Fruit fly (Drosophila melanogaster) whole organism, embryonic: ENCODE measurements around the gene GNBP3.

Source experiments
- ATbp ChIP-seq: fragments of 200-800 bp; sonication (Bioruptor generic); optimal IDR thresholded peaks from 2 replicates; lab custom pipeline; 2017; ENCODE audit warnings: missing biosample characterization, mild to moderate bottlenecking, missing genetic modification characterization, missing genetic modification reagents
- Awh ChIP-seq: fragments of 200-800 bp; sonication (Bioruptor generic); IDR thresholded peaks from 2 replicates; pipeline ENCODE4, ENCODE4 v1.3.6; 2022; ENCODE audit warnings: missing biosample characterization, missing genetic modification characterization
- CG1024 ChIP-seq: fragments of 200-800 bp; sonication (Bioruptor generic); IDR thresholded peaks from 2 replicates; pipeline ENCODE4 v1.3.6; 2022; ENCODE audit warnings: missing biosample characterization, missing genetic modification characterization
- CG10321 ChIP-seq: fragments of 200-800 bp; sonication (Bioruptor generic); IDR thresholded peaks from 2 replicates; pipeline ENCODE4 v1.3.6; 2022; ENCODE audit warnings: missing biosample characterization, missing genetic modification characterization
- CG12155 ChIP-seq: fragments of 200-800 bp; sonication (Bioruptor generic); optimal IDR thresholded peaks from 3 replicates; lab custom pipeline; 2016; ENCODE audit warnings: missing biosample characterization, missing genetic modification characterization
- CG12219 ChIP-seq: fragments of 200-800 bp; sonication (Bioruptor generic); optimal IDR thresholded peaks from 3 replicates; lab custom pipeline; 2018; ENCODE audit warnings: missing biosample characterization, mild to moderate bottlenecking, missing genetic modification characterization
- CG12236 ChIP-seq: fragments of 200-800 bp; sonication (Bioruptor generic); optimal IDR thresholded peaks from 2 replicates; lab custom pipeline; 2016; ENCODE audit warnings: missing biosample characterization, missing genetic modification characterization
- CG12659 ChIP-seq: fragments of 200-800 bp; sonication (Bioruptor generic); optimal IDR thresholded peaks from 3 replicates; lab custom pipeline; 2017; ENCODE audit warnings: mild to moderate bottlenecking, missing biosample characterization, missing genetic modification reagents, missing genetic modification characterization
- CG12942 ChIP-seq: fragments of 200-800 bp; sonication (Bioruptor generic); optimal IDR thresholded peaks from 3 replicates; lab custom pipeline; 2016; ENCODE audit warnings: missing biosample characterization, missing genetic modification characterization
- CG14050 ChIP-seq: fragments of 200-800 bp; sonication (Bioruptor generic); IDR thresholded peaks from 3 replicates; pipeline ENCODE4 v1.3.6; 2022; ENCODE audit warnings: missing biosample characterization, missing genetic modification characterization
- CG15073 ChIP-seq: fragments of 200-800 bp; sonication (Bioruptor generic); optimal IDR thresholded peaks from 2 replicates; lab custom pipeline; 2016; ENCODE audit warnings: missing biosample characterization, missing genetic modification characterization
- CG15696 ChIP-seq: fragments of 200-800 bp; sonication (Bioruptor generic); optimal IDR thresholded peaks from 2 replicates; lab custom pipeline; 2019; ENCODE audit warnings: missing biosample characterization, mild to moderate bottlenecking, missing genetic modification characterization, moderate library complexity
- CG1603 ChIP-seq: fragments of 200-800 bp; sonication (Bioruptor generic); optimal IDR thresholded peaks from 2 replicates; lab custom pipeline; 2019; ENCODE audit warnings: missing biosample characterization, mild to moderate bottlenecking, missing genetic modification characterization, moderate library complexity
- CG17802 ChIP-seq: fragments of 200-800 bp; sonication (Bioruptor generic); optimal IDR thresholded peaks from 2 replicates; lab custom pipeline; 2018; ENCODE audit warnings: missing biosample characterization, mild to moderate bottlenecking, missing genetic modification characterization, moderate library complexity
- CG17912 ChIP-seq: fragments of 200-800 bp; sonication (Bioruptor generic); optimal IDR thresholded peaks from 2 replicates; lab custom pipeline; 2018; ENCODE audit warnings: missing biosample characterization, mild to moderate bottlenecking, missing genetic modification characterization
- CG32772 ChIP-seq: fragments of 200-800 bp; sonication (Bioruptor generic); IDR thresholded peaks from 2 replicates; pipeline ENCODE4 v1.3.6; 2022; ENCODE audit warnings: missing biosample characterization, missing genetic modification characterization
- CG33557 ChIP-seq: fragments of 200-800 bp; sonication (Bioruptor generic); optimal IDR thresholded peaks from 2 replicates; lab custom pipeline; 2019; ENCODE audit warnings: missing biosample characterization, mild to moderate bottlenecking, missing genetic modification characterization, moderate library complexity
- CG3995 ChIP-seq: fragments of 200-800 bp; sonication (Bioruptor generic); optimal IDR thresholded peaks from 3 replicates; lab custom pipeline; 2016; ENCODE audit warnings: missing biosample characterization, missing genetic modification characterization
- CG4282 ChIP-seq: fragments of 200-800 bp; sonication (Bioruptor generic); optimal IDR thresholded peaks from 2 replicates; lab custom pipeline; 2016; ENCODE audit warnings: missing biosample characterization, missing genetic modification characterization
- CG6654 ChIP-seq: fragments of 200-800 bp; sonication (Bioruptor generic); optimal IDR thresholded peaks from 2 replicates; lab custom pipeline; 2017; ENCODE audit warnings: missing biosample characterization, mild to moderate bottlenecking, missing genetic modification characterization
- CG6791 ChIP-seq: fragments of 200-800 bp; sonication (Bioruptor generic); IDR thresholded peaks from 3 replicates; pipeline ENCODE4 v1.3.6; 2022; ENCODE audit warnings: missing biosample characterization, missing genetic modification characterization; ENCODE audit not compliant: partially characterized antibody
- CG7928 ChIP-seq: fragments of 200-800 bp; sonication (Bioruptor generic); optimal IDR thresholded peaks from 2 replicates; lab custom pipeline; 2017; ENCODE audit warnings: missing biosample characterization, mild to moderate bottlenecking, missing genetic modification characterization
- CG8089 ChIP-seq: fragments of 200-800 bp; sonication (Bioruptor generic); optimal IDR thresholded peaks from 3 replicates; lab custom pipeline; 2016; ENCODE audit warnings: missing biosample characterization, missing genetic modification characterization
- CG8388 ChIP-seq: fragments of 200-800 bp; sonication (Bioruptor generic); optimal IDR thresholded peaks from 2 replicates; lab custom pipeline; 2019; ENCODE audit warnings: missing biosample characterization, mild to moderate bottlenecking, missing genetic modification characterization, moderate library complexity
- CHES-1-like ChIP-seq: fragments of 200-800 bp; sonication (Bioruptor generic); optimal IDR thresholded peaks from 2 replicates; lab custom pipeline; 2016; ENCODE audit warnings: missing biosample characterization, missing genetic modification characterization
- Deaf1 ChIP-seq: fragments of 200-800 bp; optimal IDR thresholded peaks from 3 replicates; lab custom pipeline; 2019; ENCODE audit warnings: missing biosample characterization, mild to moderate bottlenecking, missing genetic modification characterization, moderate library complexity
- Eip74EF ChIP-seq, 2 experiments: fragments of 200-800 bp in 1 of 2; fragments of >200 bp in 1 of 2; sonication (Bioruptor generic) in 1 of 2; optimal IDR thresholded peaks; 2 replicates each; lab custom pipeline; 2017 to 2019; ENCODE audit warnings: missing biosample characterization in 2 of 2, missing genetic modification characterization in 2 of 2, mild to moderate bottlenecking in 1 of 2, moderate library complexity in 1 of 2
- Elba2 ChIP-seq: fragments of 200-800 bp; sonication (Bioruptor generic); optimal IDR thresholded peaks from 3 replicates; lab custom pipeline; 2016; ENCODE audit warnings: missing biosample characterization, missing genetic modification characterization
- Fer2 ChIP-seq: fragments of 200-800 bp; sonication (Bioruptor generic); optimal IDR thresholded peaks from 2 replicates; lab custom pipeline; 2018; ENCODE audit warnings: missing biosample characterization, mild to moderate bottlenecking, missing genetic modification characterization, moderate library complexity
- MESR4 ChIP-seq: fragments of 200-800 bp; sonication (Bioruptor generic); optimal IDR thresholded peaks from 2 replicates; lab custom pipeline; 2018; ENCODE audit warnings: missing biosample characterization, mild to moderate bottlenecking, missing genetic modification characterization, moderate library complexity
- Myb ChIP-seq: fragments of 200-800 bp; sonication (Bioruptor generic); optimal IDR thresholded peaks from 2 replicates; lab custom pipeline; 2016; ENCODE audit warnings: missing biosample characterization, missing genetic modification characterization
- Poxn ChIP-seq: fragments of 200-800 bp; sonication (Bioruptor generic); IDR thresholded peaks from 2 replicates; pipeline ENCODE4 v1.3.6; 2022; ENCODE audit warnings: missing biosample characterization, missing genetic modification characterization
- Rfx ChIP-seq: fragments of 200-800 bp; sonication (Bioruptor generic); IDR thresholded peaks from 2 replicates; pipeline ENCODE4 v1.3.6; 2022; ENCODE audit warnings: missing biosample characterization, missing genetic modification characterization
- Six4 ChIP-seq: fragments of 200-800 bp; sonication (Bioruptor generic); optimal IDR thresholded peaks from 2 replicates; lab custom pipeline; 2016; ENCODE audit warnings: missing biosample characterization, missing genetic modification characterization
- Ssrp ChIP-seq: fragments of 200-800 bp; sonication (Bioruptor generic); optimal IDR thresholded peaks from 2 replicates; lab custom pipeline; 2018; ENCODE audit warnings: missing biosample characterization, mild to moderate bottlenecking, missing genetic modification characterization, moderate library complexity
- amos ChIP-seq: fragments of 200-800 bp; sonication (Bioruptor generic); IDR thresholded peaks from 2 replicates; pipeline ENCODE4 v1.3.6; 2022; ENCODE audit warnings: missing biosample characterization, missing genetic modification characterization; ENCODE audit not compliant: partially characterized antibody
- ara ChIP-seq: fragments of 200-800 bp; sonication (Bioruptor generic); IDR thresholded peaks from 2 replicates; pipeline ENCODE4 v1.3.6; 2022; ENCODE audit warnings: missing biosample characterization, missing genetic modification characterization
- cato ChIP-seq: fragments of 200-800 bp; sonication (Bioruptor generic); optimal IDR thresholded peaks from 2 replicates; lab custom pipeline; 2016; ENCODE audit warnings: missing biosample characterization, missing genetic modification characterization, borderline replicate concordance
- chinmo ChIP-seq: fragments of 200-800 bp; sonication (Bioruptor generic); IDR thresholded peaks from 4 replicates; pipeline ENCODE4 v1.3.6; 2022; ENCODE audit warnings: missing biosample characterization, missing genetic modification characterization; ENCODE audit not compliant: partially characterized antibody
- dm ChIP-seq: fragments of 200-800 bp; sonication (Bioruptor generic); optimal IDR thresholded peaks from 3 replicates; lab custom pipeline; 2016; ENCODE audit warnings: missing biosample characterization, missing genetic modification characterization
- ind ChIP-seq: fragments of 200-800 bp; sonication (Bioruptor generic); optimal IDR thresholded peaks from 3 replicates; lab custom pipeline; 2016; ENCODE audit warnings: missing biosample characterization, missing genetic modification characterization
- ken ChIP-seq: fragments of 200-800 bp; sonication (Bioruptor generic); IDR thresholded peaks from 3 replicates; pipeline ENCODE4 v1.3.6; 2022; ENCODE audit warnings: missing biosample characterization, missing genetic modification characterization
- lola ChIP-seq, 3 experiments: fragments of >200 bp in 2 of 3; fragments of 200-800 bp in 1 of 3; sonication (Bioruptor generic) in 1 of 3; optimal IDR thresholded peaks; 2 replicates each; lab custom pipeline; 2017 to 2019; ENCODE audit warnings: missing biosample characterization in 3 of 3, missing genetic modification characterization in 3 of 3, mild to moderate bottlenecking in 1 of 3, moderate library complexity in 1 of 3
- repo ChIP-seq: fragments of 200-800 bp; sonication (Bioruptor generic); optimal IDR thresholded peaks from 2 replicates; lab custom pipeline; 2016; ENCODE audit warnings: missing biosample characterization, missing genetic modification characterization
- sc ChIP-seq, 3 experiments: fragments of >200 bp in 2 of 3; fragments of 200-800 bp in 1 of 3; sonication (Bioruptor generic) in 1 of 3; optimal IDR thresholded peaks; 2 replicates in 2 of 3; 3 replicates in 1 of 3; lab custom pipeline; 2017; ENCODE audit warnings: mild to moderate bottlenecking in 1 of 3, missing biosample characterization in 1 of 3, missing genetic modification characterization in 1 of 3, missing genetic modification reagents in 1 of 3
- seq ChIP-seq: fragments of 200-800 bp; sonication (Bioruptor generic); IDR thresholded peaks from 2 replicates; pipeline ENCODE4 v1.3.6; 2022; ENCODE audit warnings: missing biosample characterization, missing genetic modification characterization
- slbo ChIP-seq: fragments of 200-800 bp; sonication (Bioruptor generic); IDR thresholded peaks from 2 replicates; pipeline ENCODE4 v1.3.6; 2022; ENCODE audit warnings: missing biosample characterization, missing genetic modification characterization
- toy ChIP-seq: fragments of 200-800 bp; sonication (Bioruptor generic); IDR thresholded peaks from 2 replicates; pipeline ENCODE4 v1.3.6; 2022; ENCODE audit warnings: missing biosample characterization, missing genetic modification characterization
- wor ChIP-seq: fragments of 200-800 bp; sonication (Bioruptor generic); IDR thresholded peaks from 2 replicates; pipeline ENCODE4 v1.3.6; 2022; ENCODE audit warnings: missing biosample characterization, missing genetic modification characterization
- zen2 ChIP-seq: fragments of 200-800 bp; sonication (Bioruptor generic); IDR thresholded peaks from 3 replicates; pipeline ENCODE4 v1.3.6; 2022; ENCODE audit warnings: missing biosample characterization, missing genetic modification characterization; ENCODE audit not compliant: partially characterized antibody

GNBP3 gene

dm6 chr3L:8956669-8957068, 1.8 kb downstream of the GNBP3 start, which contains the start of gene mRpL12 (continued):
- TF ChIP-seq CHES-1-like (GFP tag; lab: Kevin White, UChicago) (no peak), seq (GFP tag; lab: Robert Waterston, UW) (no peak), ATbp (no peak), dm (GFP tag; lab: Kevin White, UChicago) (no peak), CG4282 (GFP tag; lab: Kevin White, UChicago) (no peak), Elba2 (GFP tag; lab: Kevin White, UChicago) (no peak), CG33557 (GFP tag; lab: Kevin White, UChicago) (no peak), CG1603 (tag; lab: Kevin White, UChicago) (peak; percentile 54), repo (GFP tag; lab: Kevin White, UChicago) (no peak), Ssrp (no peak), ken (no peak), toy (GFP tag; lab: Robert Waterston, UW) (no peak), zen2 (GFP tag; lab: Robert Waterston, UW) (peak; percentile 55; the same call in 1 of the 3 replicates), Fer2 (tag; lab: Kevin White, UChicago) (no peak), CG17802 (tag; lab: Kevin White, UChicago) (no peak), CG15073 (GFP tag; lab: Kevin White, UChicago) (no peak), Eip74EF (GFP tag; optimal IDR thresholded peaks at IDR 0.05; lab: Kevin White, UChicago) (no peak), Awh (GFP tag; lab: Robert Waterston, UW) (no peak), lola (GFP tag; optimal IDR thresholded peaks at IDR 0.05; lab: Kevin White, UChicago) (no peak), CG12659 (GFP tag; lab: Kevin White, UChicago) (peak; percentile 7), ara (no peak), CG10321 (GFP tag; lab: Robert Waterston, UW) (no peak), CG15696 (tag; lab: Kevin White, UChicago) (no peak), CG6654 (GFP tag; lab: Kevin White, UChicago) (no peak), ind (GFP tag; lab: Kevin White, UChicago) (no peak), CG8388 (GFP tag; lab: Kevin White, UChicago) (no peak), CG6791 (GFP tag; lab: Robert Waterston, UW) (peak; percentile 26; the same call in 1 of the 3 replicates), sc (optimal IDR thresholded peaks at IDR 0.05; lab: Kevin White, UChicago) (no peak), sc (GFP tag; optimal IDR thresholded peaks at IDR 0.05; lab: Kevin White, UChicago) (no peak), CG8089 (GFP tag; lab: Kevin White, UChicago) (no peak), MESR4 (GFP tag; lab: Kevin White, UChicago) (peak; percentile 87), CG14050 (GFP tag; lab: Robert Waterston, UW) (no peak), Six4 (GFP tag; lab: Kevin White, UChicago) (no peak), CG12236 (GFP tag; lab: Kevin White, UChicago) (no peak), cato (GFP tag; lab: Kevin White, UChicago) (no peak), wor (GFP tag; lab: Robert Waterston, UW) (no peak), amos (peak; percentile 25; the same call in 1 of the 2 replicates), Deaf1 (tag; lab: Kevin White, UChicago) (no peak), CG3995 (GFP tag; lab: Kevin White, UChicago) (peak; percentile 52), CG32772 (no peak), Rfx (GFP tag; lab: Robert Waterston, UW) (no peak), CG12942 (no peak), CG12219 (no peak), CG12155 (GFP tag; lab: Kevin White, UChicago) (no peak), CG1024 (GFP tag; lab: Robert Waterston, UW) (no peak), CG17912 (GFP tag; lab: Kevin White, UChicago) (no peak), CG7928 (GFP tag; lab: Kevin White, UChicago) (peak; percentile 92), Poxn (no peak), slbo (GFP tag; lab: Robert Waterston, UW) (0 out of 2 replicates have a peak, but pooled peaks have one; percentile 25), Myb (GFP tag; lab: Kevin White, UChicago) (peak; percentile 91), chinmo (GFP tag; lab: Robert Waterston, UW) (no peak)
